Worm (Caenorhabditis elegans): Measurements from ENCODE around the gene ZK1236.9.

DNA sequence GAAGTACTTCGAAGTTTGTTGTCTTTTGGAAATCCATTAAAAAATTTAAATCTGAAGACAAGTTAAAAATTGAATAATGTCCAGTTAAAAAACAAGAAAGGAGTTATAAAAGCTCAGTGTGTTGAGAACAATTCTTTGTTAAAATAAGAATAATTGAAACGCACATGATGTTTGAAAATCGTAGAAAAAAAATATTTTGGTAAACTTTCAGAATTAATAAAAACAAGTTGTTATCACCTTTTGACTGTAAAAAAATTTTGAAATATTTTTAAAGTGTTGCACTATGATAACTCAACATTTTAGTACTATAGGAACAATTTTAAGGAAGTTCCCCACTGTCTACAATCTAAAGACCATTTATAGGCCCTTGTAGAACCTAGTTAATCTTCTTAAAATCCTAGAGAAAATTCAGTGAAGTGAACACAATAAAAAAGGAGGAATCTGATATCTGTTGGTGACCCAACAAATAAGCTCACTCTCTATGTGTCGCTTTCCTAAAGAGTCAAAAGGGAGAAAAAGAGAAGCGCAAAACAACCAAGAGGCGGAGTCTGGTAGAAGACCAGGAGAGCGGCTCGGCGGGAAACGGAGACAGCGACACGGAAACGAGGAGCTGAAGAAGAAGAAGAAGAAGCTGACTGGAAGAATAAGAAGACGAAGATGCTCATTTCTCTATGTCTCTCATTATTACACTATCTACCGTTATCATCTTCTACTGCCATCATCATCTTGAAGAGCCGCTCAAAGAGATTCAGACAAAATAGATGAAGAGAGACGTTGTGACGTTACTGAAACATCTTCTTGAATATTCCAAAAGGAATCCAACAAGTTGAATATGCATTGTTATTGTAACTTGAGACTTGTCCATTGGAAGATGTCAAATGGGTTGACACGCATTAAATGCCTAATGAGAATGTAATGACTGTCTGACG lies 40.3 kb downstream of the ZK1236.9 start, which contains the start of gene ZK353.10:
- no peak for TF ChIP-seq ceh-79 (tag; optimal IDR thresholded peaks at IDR 0.05)
- no peak for TF ChIP-seq unc-62 (GFP tag; optimal IDR thresholded peaks at IDR 0.05)
